Fruit fly (Drosophila melanogaster) whole organism, pupa: ENCODE measurements around the gene SmydA-2.
A peak's percentile ranks its signal among the peaks of the same experiment; 100 is the strongest.

Source experiments
- CG10348 ChIP-seq: fragments of 200-800 bp; sonication (Bioruptor generic); IDR thresholded peaks from 2 replicates; pipeline ENCODE4 v1.3.6; 2022; ENCODE audit warnings: missing biosample characterization, missing genetic modification characterization
- CG12605 ChIP-seq: fragments of 200-800 bp; sonication (Bioruptor generic); IDR thresholded peaks from 2 replicates; pipeline ENCODE4 v1.3.6; 2022; ENCODE audit warnings: missing biosample characterization, missing genetic modification characterization
- CG13204 ChIP-seq: fragments of 200-800 bp; sonication (Bioruptor generic); optimal IDR thresholded peaks from 2 replicates; lab custom pipeline; 2018; ENCODE audit warnings: missing biosample characterization, mild to moderate bottlenecking, missing genetic modification characterization, moderate library complexity
- CG14655 ChIP-seq: fragments of 200-800 bp; sonication (Bioruptor generic); optimal IDR thresholded peaks from 3 replicates; lab custom pipeline; 2017; ENCODE audit warnings: mild to moderate bottlenecking, missing biosample characterization, missing genetic modification reagents, missing genetic modification characterization
- CG15710 ChIP-seq: fragments of 200-800 bp; sonication (Bioruptor generic); optimal IDR thresholded peaks from 2 replicates; lab custom pipeline; 2018; ENCODE audit warnings: missing biosample characterization, mild to moderate bottlenecking, missing genetic modification characterization, moderate library complexity
- CG17806 ChIP-seq: fragments of 200-800 bp; sonication (Bioruptor generic); optimal IDR thresholded peaks from 2 replicates; lab custom pipeline; 2018; ENCODE audit warnings: missing biosample characterization, mild to moderate bottlenecking, missing genetic modification characterization, moderate library complexity
- CG32121 ChIP-seq: fragments of 200-800 bp; sonication (Bioruptor generic); IDR thresholded peaks from 2 replicates; pipeline ENCODE4 v1.3.6; 2022; ENCODE audit warnings: missing biosample characterization, missing genetic modification characterization
- CG34367 ChIP-seq: fragments of 200-800 bp; sonication (Bioruptor generic); optimal IDR thresholded peaks from 2 replicates; lab custom pipeline; 2018; ENCODE audit warnings: missing biosample characterization, mild to moderate bottlenecking, missing genetic modification characterization
- CG4496 ChIP-seq: fragments of 200-800 bp; sonication (Bioruptor generic); IDR thresholded peaks from 3 replicates; pipeline ENCODE4 v1.3.6; 2022; ENCODE audit warnings: missing biosample characterization, missing genetic modification characterization
- CG8159 ChIP-seq: fragments of 200-800 bp; sonication (Bioruptor generic); optimal IDR thresholded peaks from 3 replicates; lab custom pipeline; 2018; ENCODE audit warnings: missing biosample characterization, mild to moderate bottlenecking, missing genetic modification characterization, moderate library complexity
- CG8301 ChIP-seq: fragments of 200-800 bp; sonication (Bioruptor generic); optimal IDR thresholded peaks from 2 replicates; lab custom pipeline; 2018; ENCODE audit warnings: missing biosample characterization, mild to moderate bottlenecking, missing genetic modification characterization
- CG9948 ChIP-seq: fragments of 200-800 bp; sonication (Bioruptor generic); optimal IDR thresholded peaks from 2 replicates; lab custom pipeline; 2018; ENCODE audit warnings: missing biosample characterization, mild to moderate bottlenecking, missing genetic modification characterization, moderate library complexity
- D1 ChIP-seq: fragments of 200-800 bp; sonication (Bioruptor generic); optimal IDR thresholded peaks from 2 replicates; lab custom pipeline; 2018; ENCODE audit warnings: missing biosample characterization, mild to moderate bottlenecking, missing genetic modification characterization, moderate library complexity
- EcR ChIP-seq: fragments of 200-800 bp; sonication (Bioruptor generic); optimal IDR thresholded peaks from 3 replicates; lab custom pipeline; 2019; ENCODE audit warnings: missing biosample characterization, missing genetic modification characterization, mild to moderate bottlenecking, moderate library complexity, missing genetic modification reagents
- Ets98B ChIP-seq: fragments of 200-800 bp; sonication (Bioruptor generic); IDR thresholded peaks from 2 replicates; pipeline ENCODE4 v1.3.6; 2022; ENCODE audit warnings: missing biosample characterization, missing genetic modification characterization
- Pif1A ChIP-seq: fragments of 200-800 bp; sonication (Bioruptor generic); optimal IDR thresholded peaks from 3 replicates; lab custom pipeline; 2016; ENCODE audit warnings: missing biosample characterization, missing genetic modification characterization
- Pif1B ChIP-seq: fragments of 200-800 bp; sonication (Bioruptor generic); optimal IDR thresholded peaks from 3 replicates; lab custom pipeline; 2016; ENCODE audit warnings: missing biosample characterization, missing genetic modification characterization
- Snoo ChIP-seq: fragments of 200-800 bp; sonication (Bioruptor generic); optimal IDR thresholded peaks from 3 replicates; lab custom pipeline; 2017; ENCODE audit warnings: missing biosample characterization, mild to moderate bottlenecking, missing genetic modification characterization, inconsistent platforms
- fd96Ca ChIP-seq: fragments of 200-800 bp; sonication (Bioruptor generic); IDR thresholded peaks from 3 replicates; pipeline ENCODE4 v1.3.6; 2022; ENCODE audit warnings: missing biosample characterization, missing genetic modification characterization
- gl ChIP-seq: fragments of 200-800 bp; sonication (Bioruptor generic); optimal IDR thresholded peaks from 2 replicates; lab custom pipeline; 2018; ENCODE audit warnings: missing biosample characterization, mild to moderate bottlenecking, missing genetic modification characterization
- rn ChIP-seq: fragments of 200-800 bp; sonication (Bioruptor generic); IDR thresholded peaks from 2 replicates; pipeline ENCODE4 v1.3.6; 2022; ENCODE audit warnings: missing biosample characterization, missing genetic modification characterization

The SmydA-2 gene

DNA sequence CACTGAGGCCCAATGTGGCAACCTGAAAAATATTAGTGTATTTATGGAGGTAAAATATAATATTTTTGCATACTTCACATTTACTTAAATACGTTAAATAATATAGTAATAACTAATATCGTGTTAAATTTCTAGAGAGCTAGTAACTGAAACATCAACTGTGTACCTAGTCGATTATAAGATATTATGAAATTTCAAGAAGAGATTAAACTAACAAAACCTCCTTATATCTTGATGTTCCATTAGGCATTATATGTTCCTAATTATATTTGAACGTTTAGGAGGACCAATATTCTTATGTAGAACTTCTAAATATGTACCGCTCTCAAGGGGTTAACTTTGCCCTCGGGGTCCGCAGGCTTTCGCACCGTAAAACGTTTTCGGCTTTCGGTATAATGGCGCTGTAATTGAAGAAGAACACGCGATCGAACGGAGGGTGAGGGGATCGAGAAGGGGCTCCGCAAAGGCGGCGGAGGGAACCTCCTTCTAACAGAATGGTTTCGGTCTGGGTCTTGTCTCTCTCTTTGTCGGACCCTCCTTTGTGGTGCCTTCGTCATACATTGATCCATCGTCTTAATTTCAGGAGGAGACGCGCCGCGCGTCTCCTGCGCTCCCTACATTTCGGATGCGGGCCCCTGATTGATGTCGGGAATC lies 43.5 kb upstream of the SmydA-2 start:
- TF ChIP-seq CG8301 (peak; percentile 45), Snoo (tag; lab: Kevin White, UChicago) (peak; percentile 82), CG10348 (GFP tag; lab: Robert Waterston, UW) (no peak), CG13204 (GFP tag; lab: Kevin White, UChicago) (no peak), gl (tag; lab: Kevin White, UChicago) (peak; percentile 7), CG17806 (tag; lab: Kevin White, UChicago) (peak; percentile 62), CG15710 (tag; lab: Kevin White, UChicago) (peak; percentile 69), CG12605 (GFP tag; lab: Robert Waterston, UW) (no peak), CG14655 (GFP tag; lab: Kevin White, UChicago) (peak; percentile 74), CG9948 (tag; lab: Kevin White, UChicago) (peak; percentile 69), CG32121 (GFP tag; lab: Robert Waterston, UW) (no peak), CG34367 (tag; lab: Kevin White, UChicago) (peak; percentile 26), fd96Ca (GFP tag; lab: Robert Waterston, UW) (no peak), Pif1B (GFP tag; lab: Kevin White, UChicago) (peak; percentile 65), Ets98B (GFP tag; lab: Robert Waterston, UW) (no peak), CG4496 (GFP tag; lab: Robert Waterston, UW) (no peak), EcR (GFP tag; lab: Kevin White, UChicago) (peak; percentile 5), D1 (tag; lab: Kevin White, UChicago) (peak; percentile 39), CG8159 (tag; lab: Kevin White, UChicago) (peak; percentile 75), rn (GFP tag; lab: Robert Waterston, UW) (no peak), Pif1A (peak; percentile 57)

DNA sequence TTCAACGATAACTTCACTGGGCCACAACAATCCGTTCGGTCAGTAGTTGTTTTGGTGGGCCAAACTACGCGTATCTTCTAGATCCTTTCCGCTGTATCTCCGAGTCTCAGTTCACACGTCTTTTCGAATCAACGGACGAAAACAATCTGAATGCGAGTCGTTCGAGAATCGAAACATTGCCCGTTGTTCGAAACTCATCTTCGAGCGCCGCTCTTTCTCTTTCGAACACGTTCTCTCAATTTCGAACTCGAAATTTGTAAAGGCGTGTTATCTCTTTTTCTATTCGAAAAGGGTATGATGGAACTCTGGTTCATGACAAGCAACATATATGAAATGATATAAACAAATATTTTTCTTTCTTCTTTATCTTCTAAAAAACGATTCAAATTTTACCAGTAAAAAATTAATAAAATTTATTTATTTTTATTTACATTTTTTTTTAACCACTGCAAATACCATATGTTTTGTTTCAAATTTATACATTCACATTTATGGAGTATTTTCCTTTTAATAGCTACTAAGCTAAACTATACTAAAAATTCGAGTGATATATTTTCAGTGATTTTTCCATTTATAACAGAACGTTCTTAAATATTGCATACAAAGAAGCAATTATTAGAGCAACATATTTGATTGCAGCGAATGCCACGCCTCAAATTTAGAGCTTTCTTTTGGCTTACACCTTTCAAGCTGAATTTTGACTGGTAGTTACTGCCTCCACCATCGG lies 42.4 kb upstream of the SmydA-2 start, which contains the start of gene nkd:
Gene nkd (minus strand): TSS at position 151 of the 727 bp plus-strand sequence.
- TF ChIP-seq D1 (tag; lab: Kevin White, UChicago) (peak; percentile 92), CG14655 (GFP tag; lab: Kevin White, UChicago) (peak; percentile 76), CG8159 (tag; lab: Kevin White, UChicago) (peak; percentile 85), CG15710 (tag; lab: Kevin White, UChicago) (peak; percentile 85), rn (GFP tag; lab: Robert Waterston, UW) (0 out of 2 replicates have a peak, but pooled peaks have one; percentile 20), EcR (GFP tag; lab: Kevin White, UChicago) (peak; percentile 49), CG12605 (GFP tag; lab: Robert Waterston, UW) (peak; percentile 85), Snoo (tag; lab: Kevin White, UChicago) (peak; percentile 82), fd96Ca (GFP tag; lab: Robert Waterston, UW) (no peak; the same call in 2 of the 3 replicates), CG13204 (GFP tag; lab: Kevin White, UChicago) (peak; percentile 29), CG4496 (GFP tag; lab: Robert Waterston, UW) (peak; percentile 87), CG32121 (GFP tag; lab: Robert Waterston, UW) (peak; percentile 91), Pif1A (peak; percentile 68), CG17806 (tag; lab: Kevin White, UChicago) (peak; percentile 88), CG9948 (tag; lab: Kevin White, UChicago) (peak; percentile 79), Pif1B (GFP tag; lab: Kevin White, UChicago) (peak; percentile 71), gl (tag; lab: Kevin White, UChicago) (peak; percentile 17), CG8301 (peak; percentile 76), Ets98B (GFP tag; lab: Robert Waterston, UW) (peak; percentile 91), CG10348 (GFP tag; lab: Robert Waterston, UW) (no peak), CG34367 (tag; lab: Kevin White, UChicago) (peak; percentile 78)

- TF ChIP-seq CG34367 (tag; lab: Kevin White, UChicago), result no peak
- peak; percentile 35; the same call in 1 of the 3 replicates for TF ChIP-seq CG4496 (GFP tag; lab: Robert Waterston, UW)
- TF ChIP-seq, all 21 proteins: peak for 1
These were observed 41.7 kb upstream of the SmydA-2 start for dm6 chr3L:19044589-19045298.

DNA sequence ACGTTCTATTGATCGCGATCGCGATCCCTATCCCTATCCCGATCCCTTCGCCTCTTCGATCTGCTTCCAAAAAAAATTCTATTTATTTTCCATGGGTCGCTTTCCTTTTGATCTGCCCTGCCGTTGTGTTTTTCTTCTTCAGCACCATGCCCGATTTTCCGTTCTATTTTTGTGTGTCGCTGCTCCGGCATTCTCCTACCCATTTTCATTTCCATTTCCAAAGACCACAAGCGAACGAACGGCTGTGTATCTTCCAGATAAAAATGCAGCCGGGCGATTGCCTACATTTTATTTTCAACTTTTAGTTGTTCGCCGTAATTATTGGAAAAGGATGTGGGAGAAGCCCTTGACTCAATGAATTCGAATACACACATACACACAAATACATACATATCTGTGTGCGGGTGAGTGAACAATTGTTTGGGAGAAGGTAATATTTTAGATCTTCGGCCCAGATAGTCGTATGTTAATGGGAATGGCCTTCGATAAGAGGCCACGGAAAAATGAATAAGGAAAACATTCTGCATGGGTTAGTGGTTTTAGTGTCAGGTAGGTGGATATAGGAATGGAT lies 40.5 kb upstream of the SmydA-2 start:
- TF ChIP-seq CG13204 (GFP tag; lab: Kevin White, UChicago) (no peak), rn (GFP tag; lab: Robert Waterston, UW) (no peak), CG34367 (tag; lab: Kevin White, UChicago) (no peak), Ets98B (GFP tag; lab: Robert Waterston, UW) (no peak), Snoo (tag; lab: Kevin White, UChicago) (no peak), Pif1B (GFP tag; lab: Kevin White, UChicago) (no peak), CG15710 (tag; lab: Kevin White, UChicago) (no peak), CG4496 (GFP tag; lab: Robert Waterston, UW) (no peak)
- TF ChIP-seq, all 21 proteins: peak for 0
